Worm (Caenorhabditis elegans): ENCODE data around the gene abts-4.

- TF ChIP-seq snpc-4 (tag; optimal IDR thresholded peaks at IDR 0.05) (no peak), zag-1 (tag; optimal IDR thresholded peaks at IDR 0.05) (no peak)
Measured at ce11 chrX:6782857-6783256, 21.3 kb upstream of the abts-4 start, which contains the start of gene idpp-6.

Data from whole organism, L2 larva.